Fruit fly (Drosophila melanogaster): Measurements from ENCODE around the gene Gtpx.

Gene Gtpx

dm6 chr3L:3300345-3300744 is 25.7 kb upstream of the Gtpx start:
- no peak for TF ChIP-seq CG14711 (tag; optimal IDR thresholded peaks at IDR 0.05)
- no peak for TF ChIP-seq CG1620 (GFP tag; optimal IDR thresholded peaks at IDR 0.05)
- no peak for TF ChIP-seq CG11617 (GFP tag; optimal IDR thresholded peaks at IDR 0.05)

DNA sequence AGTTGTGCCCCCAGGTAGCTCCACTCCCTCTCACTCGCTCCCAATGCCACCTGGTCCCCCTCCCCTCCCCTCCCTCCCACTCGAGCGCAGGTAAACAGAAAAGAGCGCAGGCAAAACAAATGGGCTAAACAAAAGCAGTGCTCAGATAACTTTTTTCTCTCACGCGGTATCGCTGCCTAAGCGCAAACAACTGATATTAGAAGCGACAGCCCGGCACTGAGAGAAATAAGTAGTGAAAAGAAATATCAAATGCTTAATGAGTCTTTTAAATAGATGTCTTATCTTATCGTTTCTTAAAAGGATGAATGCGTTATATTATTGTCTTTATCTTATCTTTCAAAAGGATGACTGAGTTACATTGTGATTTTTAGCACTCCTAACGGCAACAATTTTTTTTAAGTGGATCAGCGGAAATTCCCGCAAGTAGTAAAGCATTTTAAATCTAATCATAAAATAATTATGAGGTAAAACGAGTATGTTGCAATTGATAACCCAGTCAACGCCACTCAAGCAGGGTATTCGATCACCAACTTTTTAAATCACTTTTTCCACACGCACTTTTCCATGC is 24.8 kb upstream of the Gtpx start:
- TF ChIP-seq kay (GFP tag; ENCODE audit: borderline replicate concordance) (peak; percentile 78), tj (GFP tag; optimal IDR thresholded peaks at IDR 0.05) (peak; percentile 56), bab1 (GFP tag; optimal IDR thresholded peaks at IDR 0.05) (peak; percentile 0), CG7045 (GFP tag; optimal IDR thresholded peaks at IDR 0.05) (peak; percentile 82), CG5204 (GFP tag; optimal IDR thresholded peaks at IDR 0.05) (peak; percentile 71), cnc (optimal IDR thresholded peaks at IDR 0.05) (no peak), toe (GFP tag; optimal IDR thresholded peaks at IDR 0.05) (peak; percentile 57), CG33017 (tag; optimal IDR thresholded peaks at IDR 0.05) (peak; percentile 80), Mnt (GFP tag; optimal IDR thresholded peaks at IDR 0.05) (peak; percentile 22), Clk (GFP tag; optimal IDR thresholded peaks at IDR 0.05) (peak; percentile 23), Crg-1 (GFP tag; optimal IDR thresholded peaks at IDR 0.05) (peak; percentile 12), ovo (GFP tag; optimal IDR thresholded peaks at IDR 0.05) (no peak), CG7101 (tag; optimal IDR thresholded peaks at IDR 0.05) (peak; percentile 72), cic (GFP tag; optimal IDR thresholded peaks at IDR 0.05) (peak; percentile 59), pad (GFP tag; optimal IDR thresholded peaks at IDR 0.05) (peak; percentile 7), CG14711 (tag; optimal IDR thresholded peaks at IDR 0.05) (peak; percentile 69), Hr96 (GFP tag; optimal IDR thresholded peaks at IDR 0.05) (peak; percentile 69), CG1620 (GFP tag; optimal IDR thresholded peaks at IDR 0.05) (no peak), CG11617 (GFP tag; optimal IDR thresholded peaks at IDR 0.05) (peak; percentile 78), CG12768 (GFP tag; optimal IDR thresholded peaks at IDR 0.05) (peak; percentile 49)

DNA sequence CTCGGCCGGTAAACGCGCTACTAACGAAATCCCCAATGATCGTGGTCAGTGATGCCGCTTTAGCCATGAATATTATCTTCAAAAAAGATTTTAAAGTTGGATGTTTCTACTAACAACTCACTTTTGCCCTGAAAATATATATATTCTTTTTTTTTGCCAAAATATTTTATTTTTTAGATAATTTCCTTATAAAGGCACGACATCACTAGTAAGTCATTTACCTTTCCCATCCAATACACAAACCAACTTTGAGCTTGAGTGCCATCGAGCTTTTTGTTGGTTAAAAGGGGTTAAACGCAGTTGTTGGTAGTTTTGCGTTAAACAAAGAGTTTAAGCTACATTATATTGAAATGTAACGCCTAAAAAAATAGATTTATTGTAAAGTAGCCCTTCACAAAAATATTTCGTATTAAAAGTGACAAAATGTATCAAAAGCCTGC is 23.0 kb upstream of the Gtpx start, which contains the start of gene CG14968:
CG14968 (minus strand) TSS at position 26 of the 440 bp plus-strand sequence.
- TF ChIP-seq CG11617 (GFP tag; optimal IDR thresholded peaks at IDR 0.05) (peak; percentile 89), CG1620 (GFP tag; optimal IDR thresholded peaks at IDR 0.05) (peak; percentile 80), Mnt (GFP tag; optimal IDR thresholded peaks at IDR 0.05) (peak; percentile 62), cnc (optimal IDR thresholded peaks at IDR 0.05) (no peak), toe (GFP tag; optimal IDR thresholded peaks at IDR 0.05) (peak; percentile 81), CG12768 (GFP tag; optimal IDR thresholded peaks at IDR 0.05) (peak; percentile 92), pad (GFP tag; optimal IDR thresholded peaks at IDR 0.05) (peak; percentile 70), Crg-1 (GFP tag; optimal IDR thresholded peaks at IDR 0.05) (peak; percentile 85), bab1 (GFP tag; optimal IDR thresholded peaks at IDR 0.05) (peak; percentile 96), CG33017 (tag; optimal IDR thresholded peaks at IDR 0.05) (peak; percentile 93), CG14711 (tag; optimal IDR thresholded peaks at IDR 0.05) (peak; percentile 93), CG7101 (tag; optimal IDR thresholded peaks at IDR 0.05) (peak; percentile 94), Clk (GFP tag; optimal IDR thresholded peaks at IDR 0.05) (peak; percentile 86), kay (GFP tag; ENCODE audit: borderline replicate concordance) (peak; percentile 94), CG7045 (GFP tag; optimal IDR thresholded peaks at IDR 0.05) (peak; percentile 90), Hr96 (GFP tag; optimal IDR thresholded peaks at IDR 0.05) (peak; percentile 80), tj (GFP tag; optimal IDR thresholded peaks at IDR 0.05) (peak; percentile 56), cic (GFP tag; optimal IDR thresholded peaks at IDR 0.05) (peak; percentile 40), CG5204 (GFP tag; optimal IDR thresholded peaks at IDR 0.05) (peak; percentile 85), ovo (GFP tag; optimal IDR thresholded peaks at IDR 0.05) (peak; percentile 65)

dm6 chr3L:3303534-3304459 is 22.3 kb upstream of the Gtpx start, which contains the start of gene ZnT63C:
Gene ZnT63C (plus strand): TSS chr3L:3303708.
- TF ChIP-seq CG12768 (GFP tag; optimal IDR thresholded peaks at IDR 0.05) (no peak), tj (GFP tag; optimal IDR thresholded peaks at IDR 0.05) (peak; percentile 3), pad (GFP tag; optimal IDR thresholded peaks at IDR 0.05) (peak; percentile 65), toe (GFP tag; optimal IDR thresholded peaks at IDR 0.05) (no peak), kay (GFP tag; ENCODE audit: borderline replicate concordance) (peak; percentile 64), bab1 (GFP tag; optimal IDR thresholded peaks at IDR 0.05) (no peak), CG1620 (GFP tag; optimal IDR thresholded peaks at IDR 0.05) (no peak), ovo (GFP tag; optimal IDR thresholded peaks at IDR 0.05) (no peak), Crg-1 (GFP tag; optimal IDR thresholded peaks at IDR 0.05) (no peak), Hr96 (GFP tag; optimal IDR thresholded peaks at IDR 0.05) (no peak), Mnt (GFP tag; optimal IDR thresholded peaks at IDR 0.05) (peak; percentile 88), CG33017 (tag; optimal IDR thresholded peaks at IDR 0.05) (no peak), CG5204 (GFP tag; optimal IDR thresholded peaks at IDR 0.05) (no peak), CG14711 (tag; optimal IDR thresholded peaks at IDR 0.05) (peak; percentile 41), cnc (optimal IDR thresholded peaks at IDR 0.05) (peak; percentile 56 to 86), CG7045 (GFP tag; optimal IDR thresholded peaks at IDR 0.05) (peak; percentile 12), Clk (GFP tag; optimal IDR thresholded peaks at IDR 0.05) (no peak), CG7101 (tag; optimal IDR thresholded peaks at IDR 0.05) (no peak), CG11617 (GFP tag; optimal IDR thresholded peaks at IDR 0.05) (no peak), cic (GFP tag; optimal IDR thresholded peaks at IDR 0.05) (peak; percentile 50)

- TF ChIP-seq CG7045 (GFP tag; optimal IDR thresholded peaks at IDR 0.05) (no peak), cic (GFP tag; optimal IDR thresholded peaks at IDR 0.05) (no peak), tj (GFP tag; optimal IDR thresholded peaks at IDR 0.05) (no peak), CG33017 (tag; optimal IDR thresholded peaks at IDR 0.05) (no peak), Hr96 (GFP tag; optimal IDR thresholded peaks at IDR 0.05) (no peak), CG14711 (tag; optimal IDR thresholded peaks at IDR 0.05) (no peak), Mnt (GFP tag; optimal IDR thresholded peaks at IDR 0.05) (no peak), Crg-1 (GFP tag; optimal IDR thresholded peaks at IDR 0.05) (no peak)
Observed at dm6 chr3L:3304740-3305139, 21.3 kb upstream of the Gtpx start.

Data from whole organism, adult.